Worm (Caenorhabditis elegans): ENCODE data around the gene B0410.1.

DNA sequence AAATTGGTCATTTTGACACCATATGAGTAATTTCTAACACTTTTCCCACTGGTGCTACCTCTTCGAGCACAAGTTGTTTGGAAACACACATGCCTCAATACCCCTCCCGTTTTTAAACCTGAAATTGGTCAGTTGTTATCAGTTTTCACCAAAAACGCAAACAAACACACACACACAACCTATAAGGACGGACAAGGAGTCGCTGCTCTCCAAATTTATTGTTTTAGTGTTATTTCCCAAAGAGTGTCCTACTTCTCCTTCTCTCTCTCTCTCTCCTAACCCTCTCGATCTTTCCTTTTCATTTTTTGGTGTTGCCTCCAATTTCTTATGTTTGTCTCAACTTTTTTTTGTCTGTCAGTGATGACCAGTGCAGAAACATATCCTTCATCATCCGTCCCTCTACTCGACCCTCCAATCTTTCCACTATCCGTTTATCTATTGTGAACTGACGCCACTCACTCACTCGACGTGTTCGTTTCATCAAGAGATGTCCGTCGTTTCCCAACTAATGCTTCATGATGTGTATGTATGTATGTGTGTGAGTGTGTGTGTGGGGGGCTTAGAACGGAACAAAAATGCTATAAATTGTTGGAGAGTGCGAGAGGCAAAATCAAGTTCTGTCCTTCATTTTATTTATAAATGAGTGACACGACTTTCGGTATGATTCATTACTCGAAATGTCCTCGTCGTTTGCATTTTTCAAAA is 9.5 kb downstream of the B0410.1 start:
- TF ChIP-seq him-1 (tag; optimal IDR thresholded peaks at IDR 0.05) = no peak
- TF ChIP-seq dao-5 (tag; optimal IDR thresholded peaks at IDR 0.05) = no peak
- no peak for TF ChIP-seq W03F9.2 (tag; optimal IDR thresholded peaks at IDR 0.05)
